Worm (Caenorhabditis elegans) whole organism, late embryonic: ENCODE data around the gene F08G2.5.

Experiments used
- C08G9.2 ChIP-seq: sonication (generic microtip); optimal IDR thresholded peaks from 2 replicates; lab custom pipeline; 2016; ENCODE audit warnings: mild to moderate bottlenecking, missing genetic modification characterization, moderate library complexity, missing compliant biosample characterization
- C38D4.7 ChIP-seq: fragments of 200-800 bp; sonication (Bioruptor generic); optimal IDR thresholded peaks from 2 replicates; lab custom pipeline; 2018; ENCODE audit warnings: mild to moderate bottlenecking, missing genetic modification characterization, moderate library complexity, missing compliant biosample characterization
- F13H6.1 ChIP-seq: sonication (generic microtip); optimal IDR thresholded peaks from 2 replicates; lab custom pipeline; 2016; ENCODE audit warnings: missing genetic modification characterization, missing compliant biosample characterization
- T23F11.4 ChIP-seq: fragments of 200-800 bp; sonication (Bioruptor generic); optimal IDR thresholded peaks from 2 replicates; lab custom pipeline; 2018; ENCODE audit warnings: mild to moderate bottlenecking, missing genetic modification characterization, missing compliant biosample characterization
- Y22D7AL.16 ChIP-seq: sonication (generic microtip); optimal IDR thresholded peaks from 2 replicates; lab custom pipeline; 2016; ENCODE audit warnings: missing genetic modification characterization, missing compliant biosample characterization
- ama-1 ChIP-seq: fragments of 150-350 bp; optimal IDR thresholded peaks from 2 replicates; lab custom pipeline; 2014
- ceh-14 ChIP-seq: sonication (generic microtip); optimal IDR thresholded peaks from 2 replicates; lab custom pipeline; 2016; ENCODE audit warnings: missing genotype, missing genetic modification characterization, missing compliant biosample characterization
- ceh-18 ChIP-seq: sonication (generic microtip); optimal IDR thresholded peaks from 2 replicates; lab custom pipeline; 2016; ENCODE audit warnings: missing genetic modification characterization, missing compliant biosample characterization
- ceh-19 ChIP-seq: fragments of 200-800 bp; sonication (Bioruptor generic); optimal IDR thresholded peaks from 2 replicates; lab custom pipeline; 2018; ENCODE audit warnings: mild to moderate bottlenecking, missing genetic modification characterization, missing compliant biosample characterization
- ceh-24 ChIP-seq: sonication (generic microtip); optimal IDR thresholded peaks from 2 replicates; lab custom pipeline; 2016; ENCODE audit warnings: mild to moderate bottlenecking, missing genetic modification characterization, missing compliant biosample characterization
- ceh-30 ChIP-seq: fragments of 150-350 bp; optimal IDR thresholded peaks from 2 replicates; lab custom pipeline; 2014; ENCODE audit warnings: missing biosample characterization, missing genetic modification characterization
- ceh-31 ChIP-seq: sonication (generic microtip); optimal IDR thresholded peaks from 2 replicates; lab custom pipeline; 2016; ENCODE audit warnings: missing genetic modification characterization, missing compliant biosample characterization
- ceh-9 ChIP-seq: sonication (generic microtip); optimal IDR thresholded peaks from 2 replicates; lab custom pipeline; 2016; ENCODE audit warnings: mild to moderate bottlenecking, missing genetic modification characterization, inconsistent platforms, missing compliant biosample characterization
- che-1 ChIP-seq: sonication (generic microtip); optimal IDR thresholded peaks from 2 replicates; lab custom pipeline; 2016; ENCODE audit warnings: mild to moderate bottlenecking, missing genetic modification characterization, missing compliant biosample characterization
- dmd-4 ChIP-seq: sonication (generic microtip); optimal IDR thresholded peaks from 2 replicates; lab custom pipeline; 2016; ENCODE audit warnings: borderline replicate concordance, missing genetic modification characterization, missing compliant biosample characterization
- dve-1 ChIP-seq: sonication (generic microtip); optimal IDR thresholded peaks from 2 replicates; lab custom pipeline; 2017; ENCODE audit warnings: antibody characterized with exemption, mild to moderate bottlenecking, missing genetic modification characterization, missing compliant biosample characterization
- ets-4 ChIP-seq: sonication (generic microtip); optimal IDR thresholded peaks from 2 replicates; lab custom pipeline; 2016; ENCODE audit warnings: missing genetic modification characterization, missing compliant biosample characterization
- eyg-1 ChIP-seq: sonication (generic microtip); optimal IDR thresholded peaks from 2 replicates; lab custom pipeline; 2016; ENCODE audit warnings: missing genotype, missing genetic modification characterization, missing compliant biosample characterization
- fax-1 ChIP-seq: sonication (generic microtip); optimal IDR thresholded peaks from 2 replicates; lab custom pipeline; 2016; ENCODE audit warnings: missing genotype, missing genetic modification characterization, missing compliant biosample characterization
- fkh-10 ChIP-seq: fragments of 150-350 bp; optimal IDR thresholded peaks from 2 replicates; lab custom pipeline; 2014; ENCODE audit warnings: missing biosample characterization, missing genetic modification reagents, missing genetic modification characterization
- gmeb-2 ChIP-seq: sonication (generic microtip); optimal IDR thresholded peaks from 2 replicates; lab custom pipeline; 2016; ENCODE audit warnings: missing genetic modification characterization, inconsistent platforms, missing compliant biosample characterization
- hlh-13 ChIP-seq: fragments of 200-800 bp; sonication (Bioruptor generic); optimal IDR thresholded peaks from 2 replicates; lab custom pipeline; 2018; ENCODE audit warnings: mild to moderate bottlenecking, missing genetic modification characterization, missing compliant biosample characterization
- hlh-15 ChIP-seq: sonication (generic microtip); optimal IDR thresholded peaks from 2 replicates; lab custom pipeline; 2016; ENCODE audit warnings: missing genetic modification characterization, missing compliant biosample characterization
- hlh-6 ChIP-seq: sonication (generic microtip); optimal IDR thresholded peaks from 2 replicates; lab custom pipeline; 2016; ENCODE audit warnings: missing genotype, missing genetic modification characterization, missing compliant biosample characterization
- hlh-8 ChIP-seq: sonication (generic microtip); optimal IDR thresholded peaks from 2 replicates; lab custom pipeline; 2016; ENCODE audit warnings: missing genotype, missing genetic modification characterization, missing compliant biosample characterization
- lim-6 ChIP-seq: sonication (generic microtip); optimal IDR thresholded peaks from 2 replicates; lab custom pipeline; 2016; ENCODE audit warnings: missing genetic modification characterization, missing compliant biosample characterization
- madf-2 ChIP-seq: sonication (generic microtip); optimal IDR thresholded peaks from 2 replicates; lab custom pipeline; 2017; ENCODE audit warnings: missing genetic modification characterization, missing compliant biosample characterization
- mec-3 ChIP-seq: sonication (generic microtip); optimal IDR thresholded peaks from 2 replicates; lab custom pipeline; 2016; ENCODE audit warnings: borderline replicate concordance, missing genetic modification characterization, missing compliant biosample characterization
- nfya-1 ChIP-seq: sonication (generic microtip); optimal IDR thresholded peaks from 2 replicates; lab custom pipeline; 2017; ENCODE audit warnings: missing genetic modification characterization, mild to moderate bottlenecking, missing compliant biosample characterization, antibody characterized with exemption, moderate library complexity
- nhr-11 ChIP-seq: fragments of 150-350 bp; optimal IDR thresholded peaks from 2 replicates; lab custom pipeline; 2014; ENCODE audit warnings: missing biosample characterization, missing genetic modification characterization
- nhr-232 ChIP-seq: sonication (generic microtip); optimal IDR thresholded peaks from 2 replicates; lab custom pipeline; 2016; ENCODE audit warnings: missing genetic modification characterization, missing compliant biosample characterization
- npax-4 ChIP-seq: sonication (generic microtip); optimal IDR thresholded peaks from 2 replicates; lab custom pipeline; 2016; ENCODE audit warnings: missing genetic modification characterization, missing compliant biosample characterization
- odd-2 ChIP-seq: sonication (generic microtip); optimal IDR thresholded peaks from 2 replicates; lab custom pipeline; 2017; ENCODE audit warnings: antibody characterized with exemption, mild to moderate bottlenecking, missing genetic modification characterization, missing compliant biosample characterization
- pag-3 ChIP-seq: sonication (generic microtip); optimal IDR thresholded peaks from 2 replicates; lab custom pipeline; 2016; ENCODE audit warnings: missing compliant biosample characterization, missing genetic modification characterization, borderline replicate concordance
- pha-2 ChIP-seq: sonication (generic microtip); optimal IDR thresholded peaks from 2 replicates; lab custom pipeline; 2017; ENCODE audit warnings: mild to moderate bottlenecking, missing genetic modification characterization, missing compliant biosample characterization
- pha-4 ChIP-seq: fragments of 150-350 bp; optimal IDR thresholded peaks from 2 replicates; lab custom pipeline; 2018; ENCODE audit warnings: missing biosample characterization, missing genetic modification reagents, missing genetic modification characterization
- pqm-1 ChIP-seq: sonication (generic microtip); optimal IDR thresholded peaks from 2 replicates; lab custom pipeline; 2016; ENCODE audit warnings: missing genetic modification characterization, missing compliant biosample characterization
- pros-1 ChIP-seq: fragments of 150-350 bp; optimal IDR thresholded peaks from 2 replicates; lab custom pipeline; 2014; ENCODE audit warnings: missing biosample characterization, missing genetic modification reagents, missing genetic modification characterization
- ref-2 ChIP-seq: sonication (generic microtip); optimal IDR thresholded peaks from 2 replicates; lab custom pipeline; 2016; ENCODE audit warnings: missing genetic modification characterization, missing compliant biosample characterization
- sdc-2 ChIP-seq: sonication (generic microtip); optimal IDR thresholded peaks from 2 replicates; lab custom pipeline; 2016; ENCODE audit warnings: missing genotype, missing genetic modification characterization, missing compliant biosample characterization
- sox-2 ChIP-seq: fragments of 200-800 bp; sonication (Bioruptor generic); IDR thresholded peaks from 2 replicates; pipeline ENCODE4 v1.3.6; 2022; ENCODE audit warnings: missing genetic modification reagents, missing genetic modification characterization, missing compliant biosample characterization
- sox-4 ChIP-seq: sonication (generic microtip); optimal IDR thresholded peaks from 2 replicates; lab custom pipeline; 2017; ENCODE audit warnings: mild to moderate bottlenecking, missing genetic modification characterization, inconsistent platforms, missing compliant biosample characterization
- tbx-7 ChIP-seq: sonication (generic microtip); optimal IDR thresholded peaks from 2 replicates; lab custom pipeline; 2016; ENCODE audit warnings: missing genotype, missing genetic modification characterization, missing compliant biosample characterization
- unc-3 ChIP-seq, 2 experiments: fragments of 200-800 bp in 1 of 2; sonication (Bioruptor generic) in 1 of 2; sonication (generic microtip) in 1 of 2; conservative IDR thresholded peaks in 1 of 2; optimal IDR thresholded peaks in 1 of 2; 2 replicates each; pipeline versions ENCODE4 v1.3.6 to Lab custom; 2016 to 2022; ENCODE audit warnings: missing compliant biosample characterization in 2 of 2, missing genetic modification characterization in 2 of 2, missing genetic modification reagents in 1 of 2
- unc-42 ChIP-seq: sonication (generic microtip); optimal IDR thresholded peaks from 2 replicates; lab custom pipeline; 2016; ENCODE audit warnings: missing genotype, missing genetic modification characterization, missing compliant biosample characterization
- unc-55 ChIP-seq: sonication (generic microtip); optimal IDR thresholded peaks from 2 replicates; lab custom pipeline; 2017; ENCODE audit warnings: missing biosample characterization, missing genetic modification reagents, missing genetic modification characterization
- zip-5 ChIP-seq: sonication (generic microtip); optimal IDR thresholded peaks from 2 replicates; lab custom pipeline; 2016; ENCODE audit warnings: missing genetic modification characterization, missing compliant biosample characterization
- ztf-16 ChIP-seq: sonication (generic microtip); optimal IDR thresholded peaks from 2 replicates; lab custom pipeline; 2017; ENCODE audit warnings: missing genetic modification characterization, missing compliant biosample characterization

F08G2.5 gene

ce11 chrII:13877994-13878393 is 44.6 kb upstream of the F08G2.5 start:
- TF ChIP-seq unc-42 (tag; lab: Kevin White, UChicago), result no peak
- TF ChIP-seq ztf-16, result no peak
- no peak for TF ChIP-seq sdc-2 (tag; lab: Kevin White, UChicago)
- TF ChIP-seq mec-3 (tag; lab: Kevin White, UChicago), result no peak
- no peak for TF ChIP-seq hlh-15 (tag; lab: Kevin White, UChicago)
- no peak for TF ChIP-seq madf-2 (tag; lab: Kevin White, UChicago)
- TF ChIP-seq ceh-18, result no peak
- no peak for TF ChIP-seq ceh-24
- no peak for TF ChIP-seq dve-1 (tag; lab: Kevin White, UChicago)
- no peak for TF ChIP-seq F13H6.1
- TF ChIP-seq ceh-9 (tag; lab: Kevin White, UChicago), result no peak
- no peak for TF ChIP-seq Y22D7AL.16 (tag; lab: Kevin White, UChicago)
- no peak for TF ChIP-seq sox-2 (GFP tag; lab: Robert Waterston, UW)
- TF ChIP-seq unc-55 (GFP tag; lab: Kevin White, UChicago), result no peak
- TF ChIP-seq dmd-4, result no peak
- no peak for TF ChIP-seq eyg-1 (tag; lab: Kevin White, UChicago)
- TF ChIP-seq sox-4, result no peak

ce11 chrII:13875734-13876133 is 42.3 kb upstream of the F08G2.5 start, which contains the start of gene ing-3:
Gene ing-3, plus strand, starts transcription at chrII:13876034.
- TF ChIP-seq ceh-18 (no peak), pha-4 (tag; lab: Kevin White, UChicago) (no peak), nhr-232 (tag; lab: Kevin White, UChicago) (no peak), npax-4 (tag; lab: Kevin White, UChicago) (no peak), ceh-9 (tag; lab: Kevin White, UChicago) (no peak), ceh-30 (tag; lab: Kevin White, UChicago) (no peak), ztf-16 (no peak), tbx-7 (tag; lab: Kevin White, UChicago) (no peak), nhr-11 (tag; lab: Kevin White, UChicago) (no peak), nfya-1 (tag; lab: Kevin White, UChicago) (no peak), C38D4.7 (GFP tag; lab: Kevin White, UChicago) (no peak), fax-1 (tag; lab: Kevin White, UChicago) (no peak), pag-3 (tag; lab: Kevin White, UChicago) (no peak), pha-2 (tag; lab: Kevin White, UChicago) (no peak), ref-2 (tag; lab: Kevin White, UChicago) (no peak), pqm-1 (tag; lab: Kevin White, UChicago) (no peak), hlh-8 (tag; lab: Kevin White, UChicago) (no peak), che-1 (tag; lab: Kevin White, UChicago) (no peak), ceh-14 (tag; lab: Kevin White, UChicago) (no peak), ceh-31 (no peak)

ce11 chrII:13872191-13872889 is 38.9 kb upstream of the F08G2.5 start, which contains the start of the genes cup-14 and ndub-8:
Gene cup-14, minus strand, starts transcription at chrII:13872241.
Gene ndub-8, plus strand, starts transcription at chrII:13872869.
- no peak for TF ChIP-seq hlh-13 (GFP tag; lab: Kevin White, UChicago)
- no peak for TF ChIP-seq Y22D7AL.16 (tag; lab: Kevin White, UChicago)
- no peak for TF ChIP-seq unc-3 (GFP tag; conservative IDR thresholded peaks at IDR 0.05; lab: Robert Waterston, UW)
- no peak for TF ChIP-seq unc-3 (tag; optimal IDR thresholded peaks at IDR 0.05; lab: Kevin White, UChicago)
- no peak for TF ChIP-seq hlh-6 (tag; lab: Kevin White, UChicago)
- TF ChIP-seq zip-5 (tag; lab: Kevin White, UChicago), result no peak
- TF ChIP-seq madf-2 (tag; lab: Kevin White, UChicago), result no peak
- no peak for TF ChIP-seq pag-3 (tag; lab: Kevin White, UChicago)
- TF ChIP-seq ceh-31, result peak; percentile 63
- TF ChIP-seq pros-1, result no peak
- no peak for TF ChIP-seq fax-1 (tag; lab: Kevin White, UChicago)
- TF ChIP-seq ceh-19, result peak; percentile 13
- TF ChIP-seq ama-1 (lab: Kevin White, UChicago), result no peak
- TF ChIP-seq gmeb-2 (tag; lab: Kevin White, UChicago), result no peak
- TF ChIP-seq npax-4 (tag; lab: Kevin White, UChicago), result no peak
- no peak for TF ChIP-seq sdc-2 (tag; lab: Kevin White, UChicago)
- no peak for TF ChIP-seq ceh-30 (tag; lab: Kevin White, UChicago)
- peak; percentile 25 for TF ChIP-seq lim-6 (tag; lab: Kevin White, UChicago)
- TF ChIP-seq C08G9.2 (tag; lab: Kevin White, UChicago), result no peak
- peak; percentile 7 for TF ChIP-seq dve-1 (tag; lab: Kevin White, UChicago)
- TF ChIP-seq fkh-10 (GFP tag; lab: Kevin White, UChicago), result no peak
- no peak for TF ChIP-seq ets-4
- no peak for TF ChIP-seq ztf-16
- TF ChIP-seq T23F11.4 (GFP tag; lab: Kevin White, UChicago), result no peak
- no peak for TF ChIP-seq ceh-14 (tag; lab: Kevin White, UChicago)
- no peak for TF ChIP-seq odd-2 (tag; lab: Kevin White, UChicago)
